Worm (Caenorhabditis elegans): ENCODE data around the gene sri-26.
"Not testable (repeated sequence)": the region's sequence is repeated elsewhere in the genome, so short reads cannot be mapped to it uniquely, and the experiment has no call there.

sri-26 gene

DNA sequence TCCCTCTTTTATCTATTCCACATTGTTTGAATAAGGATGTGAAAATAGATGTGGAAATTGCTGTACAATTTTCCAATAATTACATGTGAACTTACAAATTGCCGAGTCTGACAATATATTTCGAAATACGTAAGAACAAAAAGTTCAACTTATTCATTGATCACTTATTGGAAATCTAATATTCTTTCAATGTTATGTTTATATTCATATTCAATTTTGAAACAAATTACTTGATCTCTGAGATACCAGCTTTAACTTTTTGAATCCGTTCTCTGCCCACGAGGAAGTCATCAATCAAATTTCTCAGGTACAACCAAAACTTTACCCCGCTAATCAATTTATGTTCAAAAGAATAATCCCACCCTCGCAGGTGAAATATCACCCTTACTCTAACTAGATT lies at the start of gene sri-26:
Gene sri-26, plus strand, starts transcription at position 301 of the 400 bp plus-strand sequence.
- TF ChIP-seq nhr-25, skn-1, lin-39 (tag; optimal IDR thresholded peaks at IDR 0.05): not testable (repeated sequence)

DNA sequence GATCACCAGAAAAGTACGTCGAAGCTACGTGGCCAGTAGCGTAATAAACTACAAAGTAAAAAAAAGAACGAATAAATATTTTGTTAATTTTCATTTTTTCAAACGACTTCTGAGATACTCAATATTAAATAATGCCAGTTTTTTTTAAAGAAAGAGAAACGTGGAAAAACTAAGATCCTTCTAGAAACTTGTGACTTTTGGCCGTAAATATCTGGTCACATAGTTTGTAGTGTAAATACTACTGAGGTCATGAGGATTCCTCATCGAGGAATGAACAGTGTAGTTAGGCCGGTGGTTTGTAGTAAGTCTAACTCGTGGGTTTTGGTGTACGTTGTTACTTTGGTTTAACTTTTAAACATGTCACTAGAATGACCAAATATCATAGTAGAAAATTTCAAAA lies 47.3 kb upstream of the sri-26 start:
- TF ChIP-seq nhr-129 (tag; optimal IDR thresholded peaks at IDR 0.05), result peak; percentile 13

- TF ChIP-seq fos-1 (tag; optimal IDR thresholded peaks at IDR 0.05), result no peak
- no peak for TF ChIP-seq alr-1 (tag; optimal IDR thresholded peaks at IDR 0.05)
- no peak for TF ChIP-seq Y55F3AM.14 (GFP tag; optimal IDR thresholded peaks at IDR 0.05)
- TF ChIP-seq ZK546.5 (tag; optimal IDR thresholded peaks at IDR 0.05), result no peak
- TF ChIP-seq unc-39 (tag; optimal IDR thresholded peaks at IDR 0.05), result no peak
- TF ChIP-seq nhr-10 (tag; optimal IDR thresholded peaks at IDR 0.05), result no peak
- no peak for TF ChIP-seq elt-1 (tag; optimal IDR thresholded peaks at IDR 0.05)
- TF ChIP-seq snpc-4 (tag; optimal IDR thresholded peaks at IDR 0.05), result no peak
- no peak for TF ChIP-seq nhr-11 (tag; optimal IDR thresholded peaks at IDR 0.05)
- TF ChIP-seq ceh-82 (tag; optimal IDR thresholded peaks at IDR 0.05), result no peak
- no peak for TF ChIP-seq ztf-1 (GFP tag; conservative IDR thresholded peaks at IDR 0.05)
Observed at ce11 chrV:15175459-15175858, 39.8 kb upstream of the sri-26 start, which contains the start of gene clec-47. clec-47 (plus strand) TSS chrV:15175759.

DNA sequence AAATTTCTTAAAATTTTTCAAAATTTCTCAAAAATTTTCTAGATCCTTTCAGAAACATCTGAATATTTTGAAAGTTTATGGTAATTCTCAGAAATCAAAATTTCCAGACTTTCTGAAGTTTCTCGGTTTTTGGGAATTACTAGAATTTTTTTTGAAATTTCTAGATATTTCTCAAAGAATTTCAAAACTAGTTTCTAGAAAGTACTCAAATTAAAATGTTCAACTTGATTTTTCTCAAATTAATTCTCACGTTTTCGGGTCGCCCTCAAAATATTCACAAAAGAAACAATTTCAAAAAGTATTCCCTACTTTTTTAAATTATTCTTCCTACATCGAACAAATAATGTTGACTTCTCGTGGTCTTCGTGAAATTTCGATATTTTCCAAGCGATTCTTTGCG lies 35.5 kb upstream of the sri-26 start, which contains the start of gene T09F5.10:
Gene T09F5.10, plus strand, starts transcription at position 301 of the 400 bp plus-strand sequence.
- no peak for TF ChIP-seq fos-1 (tag; optimal IDR thresholded peaks at IDR 0.05)
- TF ChIP-seq zag-1 (tag; optimal IDR thresholded peaks at IDR 0.05), result no peak
- TF ChIP-seq nhr-12 (tag; optimal IDR thresholded peaks at IDR 0.05), result no peak
- TF ChIP-seq crh-2 (tag; optimal IDR thresholded peaks at IDR 0.05), result no peak

- TF ChIP-seq egl-27 (tag; optimal IDR thresholded peaks at IDR 0.05) (no peak), nhr-6 (tag; optimal IDR thresholded peaks at IDR 0.05) (no peak), nhr-21 (tag; optimal IDR thresholded peaks at IDR 0.05) (peak; percentile 21), lin-39 (tag; optimal IDR thresholded peaks at IDR 0.05) (no peak)
Observed at ce11 chrV:15181899-15182298, 33.4 kb upstream of the sri-26 start.

ce11 chrV:15182407-15182806 lies 32.9 kb upstream of the sri-26 start, which contains the start of gene fbxa-84:
fbxa-84 (plus strand) TSS chrV:15182440.
- TF ChIP-seq fos-1 (tag; optimal IDR thresholded peaks at IDR 0.05) (peak; percentile 67), lin-39 (tag; optimal IDR thresholded peaks at IDR 0.05) (no peak)

- TF ChIP-seq zag-1 (tag; optimal IDR thresholded peaks at IDR 0.05), result no peak
- no peak for TF ChIP-seq unc-55 (GFP tag; optimal IDR thresholded peaks at IDR 0.05)
- no peak for TF ChIP-seq nhr-12 (tag; optimal IDR thresholded peaks at IDR 0.05)
- TF ChIP-seq lsy-2 (tag; optimal IDR thresholded peaks at IDR 0.05), result no peak
- TF ChIP-seq skn-1 (tag; optimal IDR thresholded peaks at IDR 0.05), result no peak
- no peak for TF ChIP-seq sma-9 (GFP tag; optimal IDR thresholded peaks at IDR 0.05)
- TF ChIP-seq sma-9 (tag; optimal IDR thresholded peaks at IDR 0.05), result no peak
- no peak for TF ChIP-seq F13H6.1 (tag; optimal IDR thresholded peaks at IDR 0.05)
- TF ChIP-seq sma-3 (GFP tag; optimal IDR thresholded peaks at IDR 0.05), result no peak
- no peak for TF ChIP-seq alr-1 (tag; optimal IDR thresholded peaks at IDR 0.05)
- no peak for TF ChIP-seq snpc-4 (tag; optimal IDR thresholded peaks at IDR 0.05)
- TF ChIP-seq ztf-4 (tag; optimal IDR thresholded peaks at IDR 0.05), result no peak
- no peak for TF ChIP-seq elt-1 (tag; optimal IDR thresholded peaks at IDR 0.05)
- no peak for TF ChIP-seq fos-1 (tag; optimal IDR thresholded peaks at IDR 0.05)
- TF ChIP-seq crh-2 (tag; optimal IDR thresholded peaks at IDR 0.05), result no peak
- TF ChIP-seq mab-5 (tag; optimal IDR thresholded peaks at IDR 0.05), result no peak
- no peak for TF ChIP-seq nhr-77 (tag; optimal IDR thresholded peaks at IDR 0.05)
- TF ChIP-seq elt-3 (tag; optimal IDR thresholded peaks at IDR 0.05), result no peak
- no peak for TF ChIP-seq C34F6.9 (tag; optimal IDR thresholded peaks at IDR 0.05)
- no peak for TF ChIP-seq nhr-10 (tag; optimal IDR thresholded peaks at IDR 0.05)
Observed at ce11 chrV:15184097-15185040, 30.9 kb upstream of the sri-26 start, which contains the start of gene Y75B12B.1. Y75B12B.1 (plus strand) TSS chrV:15184699.
